Fruit fly (Drosophila melanogaster) whole organism, embryonic: ENCODE data around the gene E2f1.
A peak's percentile ranks its signal among the peaks of the same experiment; 100 is the strongest.

Source experiments
- B-H2 ChIP-seq: fragments of 200-800 bp; sonication (Bioruptor generic); optimal IDR thresholded peaks from 2 replicates; lab custom pipeline; 2018; ENCODE audit warnings: missing biosample characterization, mild to moderate bottlenecking, missing genetic modification characterization
- Bteb2 ChIP-seq: fragments of 200-800 bp; sonication (Bioruptor generic); optimal IDR thresholded peaks from 2 replicates; lab custom pipeline; 2016; ENCODE audit warnings: missing biosample characterization, missing genetic modification characterization
- C15 ChIP-seq: fragments of 200-800 bp; sonication (Bioruptor generic); IDR thresholded peaks from 3 replicates; pipeline ENCODE4 v1.3.6; 2022; ENCODE audit warnings: missing biosample characterization, missing genetic modification characterization
- CG10565 ChIP-seq: fragments of 200-800 bp; sonication (Bioruptor generic); optimal IDR thresholded peaks from 3 replicates; lab custom pipeline; 2016; ENCODE audit warnings: missing biosample characterization, mild to moderate bottlenecking, missing genetic modification characterization
- CG10654 ChIP-seq: fragments of 200-800 bp; sonication (Bioruptor generic); optimal IDR thresholded peaks from 2 replicates; lab custom pipeline; 2016; ENCODE audit warnings: missing biosample characterization, missing genetic modification characterization
- CG12104 ChIP-seq: fragments of 200-800 bp; sonication (Bioruptor generic); optimal IDR thresholded peaks from 3 replicates; lab custom pipeline; 2016; ENCODE audit warnings: missing biosample characterization, missing genetic modification characterization
- CG12769 ChIP-seq: fragments of 200-800 bp; sonication (Bioruptor generic); optimal IDR thresholded peaks from 2 replicates; lab custom pipeline; 2019; ENCODE audit warnings: missing biosample characterization, mild to moderate bottlenecking, missing genetic modification characterization, moderate library complexity
- CG13287 ChIP-seq: fragments of 200-800 bp; sonication (Bioruptor generic); IDR thresholded peaks from 2 replicates; pipeline ENCODE4 v1.3.6; 2022; ENCODE audit warnings: missing biosample characterization, missing genetic modification characterization; ENCODE audit not compliant: partially characterized antibody
- CG13296 ChIP-seq: fragments of 200-800 bp; sonication (Bioruptor generic); optimal IDR thresholded peaks from 3 replicates; lab custom pipeline; 2018; ENCODE audit warnings: missing biosample characterization, mild to moderate bottlenecking, missing genetic modification characterization
- CG14710 ChIP-seq: fragments of 200-800 bp; sonication (Bioruptor generic); optimal IDR thresholded peaks from 3 replicates; lab custom pipeline; 2019; ENCODE audit warnings: missing biosample characterization, mild to moderate bottlenecking, missing genetic modification characterization, moderate library complexity
- CG1602 ChIP-seq: fragments of 200-800 bp; sonication (Bioruptor generic); optimal IDR thresholded peaks from 3 replicates; lab custom pipeline; 2016; ENCODE audit warnings: missing biosample characterization, missing genetic modification characterization
- CG17385 ChIP-seq: fragments of 200-800 bp; sonication (Bioruptor generic); optimal IDR thresholded peaks from 3 replicates; lab custom pipeline; 2018; ENCODE audit warnings: missing biosample characterization, mild to moderate bottlenecking, missing genetic modification characterization
- CG1792 ChIP-seq: fragments of 200-800 bp; sonication (Bioruptor generic); optimal IDR thresholded peaks from 2 replicates; lab custom pipeline; 2016; ENCODE audit warnings: missing biosample characterization, missing genetic modification characterization
- CG1832 ChIP-seq: fragments of 200-800 bp; sonication (Bioruptor generic); optimal IDR thresholded peaks from 2 replicates; lab custom pipeline; 2017; ENCODE audit warnings: missing biosample characterization, mild to moderate bottlenecking, missing genetic modification characterization, inconsistent platforms
- CG2199 ChIP-seq: fragments of 200-800 bp; sonication (Bioruptor generic); IDR thresholded peaks from 3 replicates; pipeline ENCODE4 v1.3.6; 2022; ENCODE audit warnings: missing biosample characterization, missing genetic modification characterization
- CG32772 ChIP-seq: fragments of 200-800 bp; sonication (Bioruptor generic); IDR thresholded peaks from 2 replicates; pipeline ENCODE4 v1.3.6; 2022; ENCODE audit warnings: missing biosample characterization, missing genetic modification characterization
- CG33557 ChIP-seq: fragments of 200-800 bp; sonication (Bioruptor generic); optimal IDR thresholded peaks from 2 replicates; lab custom pipeline; 2019; ENCODE audit warnings: missing biosample characterization, mild to moderate bottlenecking, missing genetic modification characterization, moderate library complexity
- CG4328 ChIP-seq: fragments of 200-800 bp; sonication (Bioruptor generic); optimal IDR thresholded peaks from 3 replicates; lab custom pipeline; 2017; ENCODE audit warnings: missing biosample characterization, missing genetic modification reagents, missing genetic modification characterization
- CG4404 ChIP-seq: fragments of 200-800 bp; sonication (Bioruptor generic); IDR thresholded peaks from 2 replicates; pipeline ENCODE4 v1.3.6; 2022; ENCODE audit warnings: missing biosample characterization, missing genetic modification characterization
- CG6175 ChIP-seq: fragments of 200-800 bp; sonication (Bioruptor generic); IDR thresholded peaks from 3 replicates; pipeline ENCODE4 v1.3.6; 2022; ENCODE audit warnings: missing biosample characterization, missing genetic modification characterization
- CG7786 ChIP-seq: fragments of 200-800 bp; sonication (Bioruptor generic); optimal IDR thresholded peaks from 2 replicates; lab custom pipeline; 2016; ENCODE audit warnings: missing biosample characterization, missing genetic modification characterization
- CG8290 ChIP-seq, 3 experiments: fragments of 200-800 bp; sonication (Bioruptor generic); optimal IDR thresholded peaks; 2 replicates each; lab custom pipeline; 2016 to 2019; ENCODE audit warnings: missing biosample characterization in 3 of 3, missing genetic modification characterization in 3 of 3, mild to moderate bottlenecking in 2 of 3, moderate library complexity in 1 of 3
- CG8478 ChIP-seq: fragments of >200 bp; optimal IDR thresholded peaks from 2 replicates; lab custom pipeline; 2018
- CG9817 ChIP-seq: fragments of 200-800 bp; sonication (Bioruptor generic); optimal IDR thresholded peaks from 2 replicates; lab custom pipeline; 2018; ENCODE audit warnings: missing biosample characterization, mild to moderate bottlenecking, missing genetic modification characterization, moderate library complexity
- Camta ChIP-seq: fragments of 200-800 bp; sonication (Bioruptor generic); optimal IDR thresholded peaks from 2 replicates; lab custom pipeline; 2016; ENCODE audit warnings: missing biosample characterization, missing genetic modification characterization
- Ets97D ChIP-seq: fragments of 200-800 bp; sonication (Bioruptor generic); optimal IDR thresholded peaks from 3 replicates; lab custom pipeline; 2016; ENCODE audit warnings: missing biosample characterization, missing genetic modification characterization
- HHEX ChIP-seq: fragments of 200-800 bp; sonication (Bioruptor generic); optimal IDR thresholded peaks from 3 replicates; lab custom pipeline; 2017; ENCODE audit warnings: missing biosample characterization, mild to moderate bottlenecking, missing genetic modification characterization, missing genetic modification reagents
- Hmr ChIP-seq: fragments of 200-800 bp; sonication (Bioruptor generic); optimal IDR thresholded peaks from 3 replicates; lab custom pipeline; 2017; ENCODE audit warnings: mild to moderate bottlenecking, missing biosample characterization, missing genetic modification reagents, missing genetic modification characterization
- Lpt ChIP-seq: fragments of >200 bp; optimal IDR thresholded peaks from 2 replicates; lab custom pipeline; 2018; ENCODE audit warnings: missing biosample characterization, missing genetic modification characterization
- Mad ChIP-seq: fragments of 200-800 bp; sonication (Bioruptor generic); optimal IDR thresholded peaks from 2 replicates; lab custom pipeline; 2016; ENCODE audit warnings: missing biosample characterization, missing genetic modification characterization
- Med ChIP-seq: fragments of 200-800 bp; sonication (Bioruptor generic); peaks from one replicate; lab custom pipeline; 2016; ENCODE audit warnings: missing biosample characterization, missing genetic modification characterization, mild to moderate bottlenecking, inconsistent platforms, moderate library complexity
- NC2β ChIP-seq: fragments of 200-800 bp; sonication (Bioruptor generic); optimal IDR thresholded peaks from 2 replicates; lab custom pipeline; 2016; ENCODE audit warnings: missing biosample characterization, missing genetic modification characterization
- NfI ChIP-seq: fragments of 200-800 bp; sonication (Bioruptor generic); optimal IDR thresholded peaks from 3 replicates; lab custom pipeline; 2018; ENCODE audit warnings: missing biosample characterization, mild to moderate bottlenecking, missing genetic modification characterization, moderate library complexity
- Tbp ChIP-seq: fragments of >200 bp; optimal IDR thresholded peaks from 2 replicates; lab custom pipeline; 2018; ENCODE audit warnings: missing biosample characterization, missing genetic modification characterization
- Usf ChIP-seq: fragments of 200-800 bp; sonication (Bioruptor generic); optimal IDR thresholded peaks from 2 replicates; lab custom pipeline; 2017; ENCODE audit warnings: missing genotype, missing biosample characterization, missing genetic modification characterization
- ase ChIP-seq: fragments of 200-800 bp; sonication (Bioruptor generic); IDR thresholded peaks from 3 replicates; pipeline ENCODE4 v1.3.6; 2022; ENCODE audit warnings: missing biosample characterization, missing genetic modification characterization
- cad ChIP-seq: fragments of >200 bp; optimal IDR thresholded peaks from 2 replicates; lab custom pipeline; 2017; ENCODE audit warnings: missing biosample characterization, missing genetic modification characterization
- cg ChIP-seq: fragments of 200-800 bp; sonication (Bioruptor generic); optimal IDR thresholded peaks from 3 replicates; lab custom pipeline; 2019; ENCODE audit warnings: missing biosample characterization, mild to moderate bottlenecking, missing genetic modification characterization, moderate library complexity
- ewg ChIP-seq: fragments of 200-800 bp; sonication (Bioruptor generic); optimal IDR thresholded peaks from 3 replicates; lab custom pipeline; 2017; ENCODE audit warnings: mild to moderate bottlenecking, missing biosample characterization, missing genetic modification reagents, missing genetic modification characterization
- fru ChIP-seq: fragments of >200 bp; optimal IDR thresholded peaks from 2 replicates; lab custom pipeline; 2017
- jumu ChIP-seq: fragments of 200-800 bp; sonication (Bioruptor generic); optimal IDR thresholded peaks from 3 replicates; lab custom pipeline; 2016; ENCODE audit warnings: missing biosample characterization, missing genetic modification characterization
- kni ChIP-seq: fragments of 200-800 bp; sonication (Bioruptor generic); optimal IDR thresholded peaks from 3 replicates; lab custom pipeline; 2017; ENCODE audit warnings: mild to moderate bottlenecking, missing biosample characterization, missing genetic modification reagents, missing genetic modification characterization
- lbe ChIP-seq: fragments of 200-800 bp; sonication (Bioruptor generic); optimal IDR thresholded peaks from 2 replicates; lab custom pipeline; 2016; ENCODE audit warnings: missing biosample characterization, mild to moderate bottlenecking, missing genetic modification characterization
- p53 ChIP-seq: fragments of 200-800 bp; sonication (Bioruptor generic); optimal IDR thresholded peaks from 2 replicates; lab custom pipeline; 2016; ENCODE audit warnings: missing biosample characterization, missing genetic modification characterization
- phol ChIP-seq: fragments of 200-800 bp; sonication (Bioruptor generic); optimal IDR thresholded peaks from 3 replicates; lab custom pipeline; 2018; ENCODE audit warnings: missing biosample characterization, mild to moderate bottlenecking, missing genetic modification characterization, moderate library complexity
- schlank ChIP-seq: fragments of 200-800 bp; sonication (Bioruptor generic); optimal IDR thresholded peaks from 2 replicates; lab custom pipeline; 2018; ENCODE audit warnings: missing biosample characterization, mild to moderate bottlenecking, missing genetic modification characterization
- sd ChIP-seq: fragments of 200-800 bp; sonication (Bioruptor generic); optimal IDR thresholded peaks from 3 replicates; lab custom pipeline; 2018; ENCODE audit warnings: missing biosample characterization, mild to moderate bottlenecking, missing genetic modification characterization, moderate library complexity
- seq ChIP-seq: fragments of 200-800 bp; sonication (Bioruptor generic); IDR thresholded peaks from 2 replicates; pipeline ENCODE4 v1.3.6; 2022; ENCODE audit warnings: missing biosample characterization, missing genetic modification characterization
- sna ChIP-seq: fragments of 200-800 bp; sonication (Bioruptor generic); IDR thresholded peaks from 2 replicates; pipeline ENCODE4 v1.3.6; 2022; ENCODE audit warnings: missing biosample characterization, missing genetic modification characterization; ENCODE audit not compliant: partially characterized antibody
- tgo ChIP-seq: fragments of 200-800 bp; sonication (Bioruptor generic); IDR thresholded peaks from 3 replicates; pipeline ENCODE4 v1.3.6; 2022; ENCODE audit warnings: missing biosample characterization, missing genetic modification characterization
- unc-4 ChIP-seq: fragments of 200-800 bp; sonication (Bioruptor generic); IDR thresholded peaks from 2 replicates; pipeline ENCODE4 v1.3.6; 2022; ENCODE audit warnings: missing biosample characterization, missing genetic modification characterization; ENCODE audit not compliant: partially characterized antibody

Gene E2f1

dm6 chr3R:21627752-21628151, 32.9 kb downstream of the E2f1 start (continued):
- peak; percentile 26 for TF ChIP-seq CG12104
- no peak for TF ChIP-seq cad (GFP tag; lab: Kevin White, UChicago)
- TF ChIP-seq seq, result peak; percentile 64; the same call in 1 of the 2 replicates
- no peak for TF ChIP-seq CG1792
- TF ChIP-seq CG4328 (GFP tag; lab: Kevin White, UChicago), result no peak
- peak; percentile 74 for TF ChIP-seq lbe (GFP tag; lab: Kevin White, UChicago)
- TF ChIP-seq HHEX (GFP tag; lab: Kevin White, UChicago), result peak; percentile 67
- peak; percentile 16 for TF ChIP-seq CG7786 (GFP tag; lab: Kevin White, UChicago)
- no peak for TF ChIP-seq CG2199
- no peak for TF ChIP-seq cg (GFP tag; lab: Kevin White, UChicago)
- TF ChIP-seq CG13296, result peak; percentile 66
- no peak for TF ChIP-seq p53
- peak; percentile 35 for TF ChIP-seq ewg
- peak; percentile 70 for TF ChIP-seq sd (tag; lab: Kevin White, UChicago)
- TF ChIP-seq Bteb2, result peak; percentile 20
- peak; percentile 50 for TF ChIP-seq NfI (GFP tag; lab: Kevin White, UChicago)
- TF ChIP-seq Mad (GFP tag; lab: Kevin White, UChicago), result peak; percentile 19
- no peak for TF ChIP-seq B-H2
- no peak for TF ChIP-seq Tbp (GFP tag; lab: Kevin White, UChicago)
- peak; percentile 58 for TF ChIP-seq CG14710 (tag; lab: Kevin White, UChicago)
- TF ChIP-seq CG33557, result no peak
- TF ChIP-seq CG12769, result peak; percentile 70
- TF ChIP-seq CG17385, result peak; percentile 49
- TF ChIP-seq Med (GFP tag; lab: Kevin White, UChicago), result peak; percentile 88
- TF ChIP-seq Hmr (GFP tag; lab: Kevin White, UChicago), result peak; percentile 74
- TF ChIP-seq CG32772 (GFP tag; lab: Robert Waterston, UW), result peak; percentile 50; the same call in 1 of the 2 replicates
- no peak for TF ChIP-seq fru (lab: Kevin White, UChicago)
- TF ChIP-seq Usf (GFP tag; lab: Kevin White, UChicago), result peak; percentile 35
- no peak for TF ChIP-seq kni
- TF ChIP-seq Lpt (GFP tag; lab: Kevin White, UChicago), result no peak
- TF ChIP-seq CG10565 (GFP tag; lab: Kevin White, UChicago), result no peak
- peak; percentile 32 for TF ChIP-seq CG1602 (GFP tag; lab: Kevin White, UChicago)
- TF ChIP-seq CG4404 (GFP tag; lab: Robert Waterston, UW), result 0 out of 2 replicates have a peak, but pooled peaks have one; percentile 19
- TF ChIP-seq schlank (tag; lab: Kevin White, UChicago), result peak; percentile 36
- TF ChIP-seq CG8290 (GFP tag; optimal IDR thresholded peaks at IDR 0.05; lab: Kevin White, UChicago), result no peak
- TF ChIP-seq CG8290 (tag; optimal IDR thresholded peaks at IDR 0.05; lab: Kevin White, UChicago), result peak in 1 of 2 experiments; percentile 49
- no peak for TF ChIP-seq sna (GFP tag; lab: Robert Waterston, UW)
- no peak for TF ChIP-seq Ets97D (GFP tag; lab: Kevin White, UChicago)
- peak; percentile 31 for TF ChIP-seq CG10654 (GFP tag; lab: Kevin White, UChicago)
- no peak for TF ChIP-seq jumu (GFP tag; lab: Kevin White, UChicago)
- no peak for TF ChIP-seq unc-4 (GFP tag; lab: Robert Waterston, UW)
- peak; percentile 21 for TF ChIP-seq NC2β (GFP tag; lab: Kevin White, UChicago)
- no peak for TF ChIP-seq C15 (GFP tag; lab: Robert Waterston, UW)
- TF ChIP-seq CG6175 (GFP tag; lab: Robert Waterston, UW), result no peak
- TF ChIP-seq CG8478 (lab: Kevin White, UChicago), result no peak
- no peak for TF ChIP-seq CG13287 (GFP tag; lab: Robert Waterston, UW)
- TF ChIP-seq CG1832 (GFP tag; lab: Kevin White, UChicago), result no peak
- 0 out of 3 replicates have a peak, but pooled peaks have one; percentile 21 for TF ChIP-seq ase (GFP tag; lab: Robert Waterston, UW)
- no peak for TF ChIP-seq Camta
- peak; percentile 77 for TF ChIP-seq CG9817
- peak; percentile 70 for TF ChIP-seq tgo (GFP tag; lab: Robert Waterston, UW)
- peak; percentile 65 for TF ChIP-seq phol (tag; lab: Kevin White, UChicago)
